Fruit fly (Drosophila melanogaster) whole organism, embryonic: ENCODE measurements around the gene CG11168.

ENCODE experiments used
- Bdp1 ChIP-seq: fragments of 200-800 bp; sonication (Bioruptor generic); optimal IDR thresholded peaks from 3 replicates; lab custom pipeline; 2016; ENCODE audit warnings: missing biosample characterization, missing genetic modification characterization
- C15 ChIP-seq: fragments of 200-800 bp; sonication (Bioruptor generic); IDR thresholded peaks from 3 replicates; pipeline ENCODE4 v1.3.6; 2022; ENCODE audit warnings: missing biosample characterization, missing genetic modification characterization
- CG10267 ChIP-seq: fragments of 200-800 bp; sonication (Bioruptor generic); optimal IDR thresholded peaks from 2 replicates; lab custom pipeline; 2018; ENCODE audit warnings: missing biosample characterization, mild to moderate bottlenecking, missing genetic modification characterization, moderate library complexity
- CG11723 ChIP-seq: fragments of 200-800 bp; sonication (Bioruptor generic); optimal IDR thresholded peaks from 2 replicates; lab custom pipeline; 2017; ENCODE audit warnings: missing biosample characterization, mild to moderate bottlenecking, missing genetic modification characterization
- CG12071 ChIP-seq: fragments of 200-800 bp; sonication (Bioruptor generic); optimal IDR thresholded peaks from 3 replicates; lab custom pipeline; 2018; ENCODE audit warnings: missing biosample characterization, mild to moderate bottlenecking, missing genetic modification characterization
- CG12104 ChIP-seq: fragments of 200-800 bp; sonication (Bioruptor generic); optimal IDR thresholded peaks from 3 replicates; lab custom pipeline; 2016; ENCODE audit warnings: missing biosample characterization, missing genetic modification characterization
- CG12155 ChIP-seq: fragments of 200-800 bp; sonication (Bioruptor generic); optimal IDR thresholded peaks from 3 replicates; lab custom pipeline; 2016; ENCODE audit warnings: missing biosample characterization, missing genetic modification characterization
- CG12236 ChIP-seq: fragments of 200-800 bp; sonication (Bioruptor generic); optimal IDR thresholded peaks from 2 replicates; lab custom pipeline; 2016; ENCODE audit warnings: missing biosample characterization, missing genetic modification characterization
- CG12299 ChIP-seq: fragments of 200-800 bp; sonication (Bioruptor generic); optimal IDR thresholded peaks from 2 replicates; lab custom pipeline; 2018; ENCODE audit warnings: missing biosample characterization, mild to moderate bottlenecking, missing genetic modification characterization
- CG15011 ChIP-seq: fragments of 200-800 bp; sonication (Bioruptor generic); optimal IDR thresholded peaks from 3 replicates; lab custom pipeline; 2018; ENCODE audit warnings: missing biosample characterization, mild to moderate bottlenecking, missing genetic modification characterization
- CG15479 ChIP-seq: fragments of 200-800 bp; sonication (Bioruptor generic); optimal IDR thresholded peaks from 3 replicates; lab custom pipeline; 2019; ENCODE audit warnings: missing biosample characterization, mild to moderate bottlenecking, missing genetic modification characterization, moderate library complexity
- CG1792 ChIP-seq: fragments of 200-800 bp; sonication (Bioruptor generic); optimal IDR thresholded peaks from 2 replicates; lab custom pipeline; 2016; ENCODE audit warnings: missing biosample characterization, missing genetic modification characterization
- CG18476 ChIP-seq: fragments of 200-800 bp; sonication (Bioruptor generic); optimal IDR thresholded peaks from 2 replicates; lab custom pipeline; 2016; ENCODE audit warnings: missing biosample characterization, mild to moderate bottlenecking, missing genetic modification characterization
- CG33557 ChIP-seq: fragments of 200-800 bp; sonication (Bioruptor generic); optimal IDR thresholded peaks from 2 replicates; lab custom pipeline; 2019; ENCODE audit warnings: missing biosample characterization, mild to moderate bottlenecking, missing genetic modification characterization, moderate library complexity
- CG3407 ChIP-seq: fragments of 200-800 bp; sonication (Bioruptor generic); optimal IDR thresholded peaks from 2 replicates; lab custom pipeline; 2018; ENCODE audit warnings: missing biosample characterization, mild to moderate bottlenecking, missing genetic modification characterization
- CG3838 ChIP-seq: fragments of 200-800 bp; sonication (Bioruptor generic); optimal IDR thresholded peaks from 3 replicates; lab custom pipeline; 2016; ENCODE audit warnings: missing biosample characterization, missing genetic modification characterization
- CG3995 ChIP-seq: fragments of 200-800 bp; sonication (Bioruptor generic); optimal IDR thresholded peaks from 3 replicates; lab custom pipeline; 2016; ENCODE audit warnings: missing biosample characterization, missing genetic modification characterization
- CG4328 ChIP-seq: fragments of 200-800 bp; sonication (Bioruptor generic); optimal IDR thresholded peaks from 3 replicates; lab custom pipeline; 2017; ENCODE audit warnings: missing biosample characterization, missing genetic modification reagents, missing genetic modification characterization
- CG4360 ChIP-seq: fragments of 200-800 bp; sonication (Bioruptor generic); IDR thresholded peaks from 2 replicates; pipeline ENCODE4 v1.3.6; 2022; ENCODE audit warnings: missing biosample characterization, missing genetic modification characterization
- CG4854 ChIP-seq: fragments of 200-800 bp; sonication (Bioruptor generic); optimal IDR thresholded peaks from 2 replicates; lab custom pipeline; 2016; ENCODE audit warnings: missing biosample characterization, missing genetic modification characterization, inconsistent platforms
- CG5953 ChIP-seq: fragments of 200-800 bp; sonication (Bioruptor generic); IDR thresholded peaks from 2 replicates; pipeline ENCODE4 v1.3.6; 2022; ENCODE audit warnings: missing biosample characterization, missing genetic modification characterization
- CG6654 ChIP-seq: fragments of 200-800 bp; sonication (Bioruptor generic); optimal IDR thresholded peaks from 2 replicates; lab custom pipeline; 2017; ENCODE audit warnings: missing biosample characterization, mild to moderate bottlenecking, missing genetic modification characterization
- CG6765 ChIP-seq: fragments of 200-800 bp; sonication (Bioruptor generic); optimal IDR thresholded peaks from 3 replicates; lab custom pipeline; 2017; ENCODE audit warnings: missing biosample characterization, mild to moderate bottlenecking, missing genetic modification characterization
- CG7786 ChIP-seq: fragments of 200-800 bp; sonication (Bioruptor generic); optimal IDR thresholded peaks from 2 replicates; lab custom pipeline; 2016; ENCODE audit warnings: missing biosample characterization, missing genetic modification characterization
- Camta ChIP-seq: fragments of 200-800 bp; sonication (Bioruptor generic); optimal IDR thresholded peaks from 2 replicates; lab custom pipeline; 2016; ENCODE audit warnings: missing biosample characterization, missing genetic modification characterization
- Dp ChIP-seq: fragments of 200-800 bp; sonication (Bioruptor generic); optimal IDR thresholded peaks from 2 replicates; lab custom pipeline; 2018; ENCODE audit warnings: missing biosample characterization, mild to moderate bottlenecking, missing genetic modification characterization, moderate library complexity
- E2f2 ChIP-seq: fragments of 200-800 bp; sonication (Bioruptor generic); IDR thresholded peaks from 2 replicates; pipeline ENCODE4 v1.3.6; 2022; ENCODE audit warnings: missing biosample characterization, missing genetic modification characterization
- H2.0 ChIP-seq: fragments of 200-800 bp; sonication (Bioruptor generic); IDR thresholded peaks from 2 replicates; pipeline ENCODE4 v1.3.6; 2022; ENCODE audit warnings: missing biosample characterization, missing genetic modification characterization
- HLH4C ChIP-seq: fragments of 200-800 bp; sonication (Bioruptor generic); IDR thresholded peaks from 3 replicates; pipeline ENCODE4 v1.3.6; 2022; ENCODE audit warnings: missing biosample characterization, missing genetic modification characterization; ENCODE audit not compliant: partially characterized antibody
- HLH54F ChIP-seq: fragments of 200-800 bp; sonication (Bioruptor generic); optimal IDR thresholded peaks from 3 replicates; lab custom pipeline; 2016; ENCODE audit warnings: missing biosample characterization, missing genetic modification characterization
- Lhr ChIP-seq: fragments of 200-800 bp; sonication (Bioruptor generic); optimal IDR thresholded peaks from 3 replicates; lab custom pipeline; 2017; ENCODE audit warnings: mild to moderate bottlenecking, missing biosample characterization, missing genetic modification reagents, missing genetic modification characterization
- Mrtf ChIP-seq: fragments of 200-800 bp; sonication (Bioruptor generic); IDR thresholded peaks from 3 replicates; pipeline ENCODE4 v1.3.6; 2022; ENCODE audit warnings: missing biosample characterization, missing genetic modification characterization
- Sox100B ChIP-seq: fragments of 200-800 bp; sonication (Bioruptor generic); optimal IDR thresholded peaks from 3 replicates; lab custom pipeline; 2018; ENCODE audit warnings: missing biosample characterization, mild to moderate bottlenecking, missing genetic modification characterization
- amos ChIP-seq: fragments of 200-800 bp; sonication (Bioruptor generic); IDR thresholded peaks from 2 replicates; pipeline ENCODE4 v1.3.6; 2022; ENCODE audit warnings: missing biosample characterization, missing genetic modification characterization; ENCODE audit not compliant: partially characterized antibody
- chm ChIP-seq: fragments of 200-800 bp; sonication (Bioruptor generic); IDR thresholded peaks from 2 replicates; pipeline ENCODE4 v1.3.6; 2022; ENCODE audit warnings: missing biosample characterization, missing genetic modification characterization
- crol ChIP-seq: fragments of 200-800 bp; sonication (Bioruptor generic); IDR thresholded peaks from 2 replicates; pipeline ENCODE4 v1.3.6; 2022; ENCODE audit warnings: missing biosample characterization, missing genetic modification characterization
- dati ChIP-seq: fragments of 200-800 bp; sonication (Bioruptor generic); IDR thresholded peaks from 2 replicates; pipeline ENCODE4 v1.3.6; 2022; ENCODE audit warnings: missing biosample characterization, missing genetic modification characterization
- dimm ChIP-seq: fragments of 200-800 bp; sonication (Bioruptor generic); IDR thresholded peaks from 2 replicates; pipeline ENCODE4 v1.3.6; 2022; ENCODE audit warnings: missing biosample characterization, missing genetic modification characterization
- dpn ChIP-seq, 2 experiments: fragments of 200-800 bp; sonication (Bioruptor generic); optimal IDR thresholded peaks; 3 replicates each; lab custom pipeline; 2016; ENCODE audit warnings: missing biosample characterization in 2 of 2, missing genetic modification characterization in 2 of 2
- exex ChIP-seq: fragments of 200-800 bp; sonication (Bioruptor generic); optimal IDR thresholded peaks from 4 replicates; lab custom pipeline; 2018; ENCODE audit warnings: missing biosample characterization, mild to moderate bottlenecking, missing genetic modification characterization, moderate library complexity
- fd102C ChIP-seq: fragments of 200-800 bp; sonication (Bioruptor generic); optimal IDR thresholded peaks from 2 replicates; lab custom pipeline; 2018; ENCODE audit warnings: missing biosample characterization, mild to moderate bottlenecking, missing genetic modification characterization, moderate library complexity
- grn ChIP-seq: fragments of 200-800 bp; sonication (Bioruptor generic); optimal IDR thresholded peaks from 3 replicates; lab custom pipeline; 2017; ENCODE audit warnings: missing biosample characterization, missing genetic modification characterization
- lab ChIP-seq: fragments of 200-800 bp; sonication (Bioruptor generic); optimal IDR thresholded peaks from 3 replicates; lab custom pipeline; 2017; ENCODE audit warnings: missing biosample characterization, missing genetic modification characterization, mild to moderate bottlenecking, moderate library complexity, missing genetic modification reagents
- lola ChIP-seq, 3 experiments: fragments of >200 bp in 2 of 3; fragments of 200-800 bp in 1 of 3; sonication (Bioruptor generic) in 1 of 3; optimal IDR thresholded peaks; 2 replicates each; lab custom pipeline; 2017 to 2019; ENCODE audit warnings: missing biosample characterization in 3 of 3, missing genetic modification characterization in 3 of 3, mild to moderate bottlenecking in 1 of 3, moderate library complexity in 1 of 3
- ranshi ChIP-seq: fragments of 200-800 bp; sonication (Bioruptor generic); IDR thresholded peaks from 2 replicates; pipeline ENCODE4 v1.3.6; 2022; ENCODE audit warnings: missing biosample characterization, missing genetic modification characterization
- slou ChIP-seq: fragments of 200-800 bp; sonication (Bioruptor generic); optimal IDR thresholded peaks from 3 replicates; lab custom pipeline; 2016; ENCODE audit warnings: missing biosample characterization, missing genetic modification characterization
- ssp ChIP-seq: fragments of 200-800 bp; sonication (Bioruptor generic); IDR thresholded peaks from 2 replicates; pipeline ENCODE4 v1.3.6; 2022; ENCODE audit warnings: missing biosample characterization, missing genetic modification characterization
- tio ChIP-seq: fragments of 200-800 bp; sonication (Bioruptor generic); optimal IDR thresholded peaks from 2 replicates; lab custom pipeline; 2017; ENCODE audit warnings: missing biosample characterization, missing genetic modification characterization, inconsistent platforms
- zen2 ChIP-seq: fragments of 200-800 bp; sonication (Bioruptor generic); IDR thresholded peaks from 3 replicates; pipeline ENCODE4 v1.3.6; 2022; ENCODE audit warnings: missing biosample characterization, missing genetic modification characterization; ENCODE audit not compliant: partially characterized antibody

Gene CG11168

DNA sequence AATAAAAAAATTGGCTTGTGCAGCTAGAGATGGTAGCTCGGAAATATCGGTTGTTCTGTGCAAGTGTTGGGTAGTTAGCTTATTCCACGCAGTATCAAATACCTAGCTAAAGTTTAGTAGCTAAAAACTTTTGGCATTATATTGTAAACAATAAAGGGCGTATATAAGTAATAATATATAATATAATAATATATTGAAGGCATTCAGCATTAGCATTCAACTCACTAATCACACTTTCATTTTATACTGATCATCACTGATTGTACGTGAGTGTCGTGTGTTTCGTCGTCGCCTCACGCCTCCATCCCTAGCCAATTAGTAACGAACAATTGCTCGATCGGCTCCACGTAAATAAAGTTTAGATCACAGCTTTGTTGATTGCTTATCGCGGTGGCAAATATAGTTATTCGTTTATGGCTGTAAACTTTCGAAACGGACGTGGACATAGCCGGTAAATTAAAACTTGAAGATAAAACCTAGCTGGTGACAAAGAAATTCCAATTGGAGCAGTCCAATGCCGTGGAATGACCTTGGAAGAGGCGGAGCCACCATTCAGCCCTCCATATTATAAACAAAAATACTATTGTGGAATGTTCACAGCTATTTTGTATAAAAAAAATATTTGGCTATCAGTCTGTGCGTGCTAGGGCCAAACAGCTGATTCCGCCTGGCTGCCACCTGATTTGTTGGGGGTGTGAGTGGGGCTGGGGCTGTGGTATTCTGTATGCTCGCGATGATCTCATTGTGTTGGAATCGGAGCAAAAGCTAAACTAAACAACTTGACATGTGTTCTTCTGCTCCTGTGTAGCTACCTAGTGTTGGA, at the start of gene CG11168, which contains the start of the genes PIG-S and sud1 (continued):
- TF ChIP-seq dpn (GFP tag; optimal IDR thresholded peaks at IDR 0.05; lab: Kevin White, UChicago) (peak in 1 of 2 experiments; percentile 62), CG33557 (GFP tag; lab: Kevin White, UChicago) (peak; percentile 38), CG3995 (GFP tag; lab: Kevin White, UChicago) (peak; percentile 60), CG12299 (tag; lab: Kevin White, UChicago) (no peak), C15 (no peak), grn (GFP tag; lab: Kevin White, UChicago) (no peak), Mrtf (GFP tag; lab: Robert Waterston, UW) (no peak), CG10267 (tag; lab: Kevin White, UChicago) (peak; percentile 72), lola (GFP tag; optimal IDR thresholded peaks at IDR 0.05; lab: Kevin White, UChicago) (peak in 1 of 3 experiments; percentile 67), E2f2 (GFP tag; lab: Robert Waterston, UW) (peak; percentile 26; the same call in 1 of the 2 replicates), CG6765 (GFP tag; lab: Kevin White, UChicago) (no peak), CG12236 (GFP tag; lab: Kevin White, UChicago) (no peak), CG15479 (GFP tag; lab: Kevin White, UChicago) (no peak), Bdp1 (GFP tag; lab: Kevin White, UChicago) (no peak), dimm (GFP tag; lab: Robert Waterston, UW) (no peak), Camta (no peak), lab (GFP tag; lab: Kevin White, UChicago) (no peak), H2.0 (peak; percentile 68), CG12071 (GFP tag; lab: Kevin White, UChicago) (no peak), CG3838 (peak; percentile 18), CG18476 (peak; percentile 66), CG4328 (no peak), CG3407 (GFP tag; lab: Kevin White, UChicago) (no peak), HLH54F (GFP tag; lab: Kevin White, UChicago) (peak; percentile 7), amos (GFP tag; lab: Robert Waterston, UW) (peak; percentile 82), CG6654 (GFP tag; lab: Kevin White, UChicago) (no peak), CG15011 (GFP tag; lab: Kevin White, UChicago) (no peak), CG12104 (GFP tag; lab: Kevin White, UChicago) (no peak), zen2 (peak; percentile 78; the same call in 2 of the 3 replicates), fd102C (GFP tag; lab: Kevin White, UChicago) (no peak), CG4854 (GFP tag; lab: Kevin White, UChicago) (no peak), CG5953 (GFP tag; lab: Robert Waterston, UW) (no peak), CG11723 (no peak), crol (0 out of 2 replicates have a peak, but pooled peaks have one; percentile 10), chm (no peak), HLH4C (GFP tag; lab: Robert Waterston, UW) (peak; percentile 89), CG1792 (GFP tag; lab: Kevin White, UChicago) (no peak), CG4360 (GFP tag; lab: Robert Waterston, UW) (no peak), exex (tag; lab: Kevin White, UChicago) (peak; percentile 54), CG7786 (GFP tag; lab: Kevin White, UChicago) (no peak), CG12155 (GFP tag; lab: Kevin White, UChicago) (peak; percentile 48), tio (GFP tag; lab: Kevin White, UChicago) (no peak), Dp (no peak), ssp (GFP tag; lab: Robert Waterston, UW) (peak; percentile 54; the same call in 1 of the 2 replicates), Sox100B (no peak), Lhr (peak; percentile 27), slou (GFP tag; lab: Kevin White, UChicago) (peak; percentile 31), dati (GFP tag; lab: Robert Waterston, UW) (no peak), ranshi (GFP tag; lab: Robert Waterston, UW) (peak; percentile 74; the same call in 1 of the 2 replicates)
